Fruit fly (Drosophila melanogaster) whole organism, adult: ENCODE results near the gene CG15635.

Experiments
- CG11617 ChIP-seq: fragments of 200-800 bp; sonication (Bioruptor generic); optimal IDR thresholded peaks from 2 replicates; lab custom pipeline; 2017; ENCODE audit warnings: mild to moderate bottlenecking, missing biosample characterization, missing genetic modification reagents, missing genetic modification characterization
- CG33017 ChIP-seq: fragments of 200-800 bp; sonication (Bioruptor generic); optimal IDR thresholded peaks from 2 replicates; lab custom pipeline; 2018; ENCODE audit warnings: missing biosample characterization, mild to moderate bottlenecking, missing genetic modification characterization, moderate library complexity
- CG7101 ChIP-seq: fragments of 200-800 bp; sonication (Bioruptor generic); optimal IDR thresholded peaks from 2 replicates; lab custom pipeline; 2018; ENCODE audit warnings: missing biosample characterization, mild to moderate bottlenecking, missing genetic modification characterization, moderate library complexity
- Crg-1 ChIP-seq: fragments of 200-800 bp; sonication (Bioruptor generic); optimal IDR thresholded peaks from 2 replicates; lab custom pipeline; 2016; ENCODE audit warnings: missing biosample characterization, missing genetic modification characterization
- kay ChIP-seq: fragments of 200-800 bp; sonication (Bioruptor generic); peaks from one replicate; lab custom pipeline; 2016; ENCODE audit warnings: missing biosample characterization, missing genetic modification characterization, borderline replicate concordance
- ovo ChIP-seq: fragments of 200-800 bp; sonication (Bioruptor generic); optimal IDR thresholded peaks from 2 replicates; lab custom pipeline; 2016; ENCODE audit warnings: missing biosample characterization, missing genetic modification characterization

DNA sequence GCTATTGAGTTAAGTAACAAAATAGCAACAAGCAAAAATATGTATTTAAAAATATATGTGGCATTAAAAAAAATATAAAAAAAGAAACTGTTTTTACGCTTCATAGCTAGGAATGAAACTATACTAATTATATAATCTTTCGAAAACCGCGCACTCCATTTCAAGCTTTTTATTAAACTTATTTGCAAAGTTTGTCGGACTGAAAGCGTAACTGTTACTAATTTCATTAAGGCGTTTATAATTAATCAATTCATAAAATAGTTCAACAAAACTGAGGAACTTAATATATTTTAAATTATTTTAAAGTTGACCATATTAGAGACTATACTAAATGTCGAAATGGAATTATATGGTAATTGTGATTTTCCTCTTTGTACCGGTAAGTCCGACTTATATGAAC lies at the start of gene CG15635:
- no peak for TF ChIP-seq CG7101 (tag; lab: Kevin White, UChicago)
- TF ChIP-seq Crg-1 (GFP tag; lab: Kevin White, UChicago) = no peak
- TF ChIP-seq CG11617 = no peak
- TF ChIP-seq ovo (GFP tag; lab: Kevin White, UChicago) = no peak
- TF ChIP-seq kay (GFP tag; lab: Kevin White, UChicago) = no peak
- no peak for TF ChIP-seq CG33017 (tag; lab: Kevin White, UChicago)
